Worm (Caenorhabditis elegans) whole organism, L3 larva: Measurements from ENCODE around the gene F10E9.11.

ENCODE experiments used
- ama-1 ChIP-seq: fragments of 150-350 bp; optimal IDR thresholded peaks from 2 replicates; lab custom pipeline; 2018
- elt-3 ChIP-seq, 3 experiments: fragments of 150-350 bp in 1 of 3; sonication (generic microtip) in 2 of 3; optimal IDR thresholded peaks; 2 replicates in 2 of 3; 4 replicates in 1 of 3; lab custom pipeline; 2014 to 2017; ENCODE audit warnings: missing biosample characterization in 3 of 3, missing genetic modification characterization in 3 of 3
- lin-15B ChIP-seq: fragments of 150-350 bp; optimal IDR thresholded peaks from 2 replicates; lab custom pipeline; 2014; ENCODE audit warnings: missing biosample characterization, missing genetic modification characterization
- tbx-2 ChIP-seq: sonication (generic microtip); optimal IDR thresholded peaks from 2 replicates; lab custom pipeline; 2016; ENCODE audit warnings: mild to moderate bottlenecking, missing genetic modification characterization, missing compliant biosample characterization
- unc-62 ChIP-seq: fragments of 150-350 bp; sonication (generic microtip); optimal IDR thresholded peaks from 4 replicates; lab custom pipeline; 2014; ENCODE audit warnings: missing biosample characterization, missing genetic modification reagents, missing genetic modification characterization

- no peak for TF ChIP-seq lin-15B
- TF ChIP-seq ama-1 (lab: Kevin White, UChicago) = no peak
- no peak for TF ChIP-seq elt-3 (tag; optimal IDR thresholded peaks at IDR 0.05; lab: Kevin White, UChicago)
- no peak for TF ChIP-seq unc-62 (GFP tag; lab: Kevin White, UChicago)
- no peak for TF ChIP-seq tbx-2 (tag; lab: Kevin White, UChicago)
These were observed 19.9 kb downstream of the F10E9.11 start for ce11 chrIII:8299078-8299587.
